Worm (Caenorhabditis elegans) whole organism, mixed stage, embryonic: Measurements from ENCODE around the gene C02F5.12.

ENCODE experiments used
- ceh-43 ChIP-seq: fragments of 200-800 bp; sonication (Bioruptor generic); optimal IDR thresholded peaks from 2 replicates; lab custom pipeline; 2018; ENCODE audit warnings: mild to moderate bottlenecking, missing genetic modification characterization, moderate library complexity, missing compliant biosample characterization
- drap-1 ChIP-seq: fragments of 200-800 bp; sonication (Bioruptor generic); optimal IDR thresholded peaks from 3 replicates; lab custom pipeline; 2018; ENCODE audit warnings: mild to moderate bottlenecking, missing genetic modification characterization, missing compliant biosample characterization
- elt-1 ChIP-seq: sonication (generic microtip); optimal IDR thresholded peaks from 2 replicates; lab custom pipeline; 2017; ENCODE audit warnings: missing genetic modification characterization, mild to moderate bottlenecking, missing compliant biosample characterization, antibody characterized with exemption, moderate library complexity, borderline replicate concordance; ENCODE audit not compliant: insufficient read depth
- elt-3 ChIP-seq: fragments of 150-350 bp; optimal IDR thresholded peaks from 2 replicates; lab custom pipeline; 2014; ENCODE audit warnings: missing biosample characterization, missing genetic modification characterization
- lin-13 ChIP-seq: fragments of 150-350 bp; optimal IDR thresholded peaks from 2 replicates; lab custom pipeline; 2014; ENCODE audit warnings: missing biosample characterization, missing genetic modification characterization
- mab-5 ChIP-seq: fragments of 150-350 bp; optimal IDR thresholded peaks from 2 replicates; lab custom pipeline; 2014; ENCODE audit warnings: missing biosample characterization, missing genetic modification characterization
- mls-2 ChIP-seq: sonication (generic microtip); optimal IDR thresholded peaks from 2 replicates; lab custom pipeline; 2016; ENCODE audit warnings: mild to moderate bottlenecking, missing genetic modification characterization, moderate library complexity, missing compliant biosample characterization
- nhr-12 ChIP-seq: fragments of 150-350 bp; optimal IDR thresholded peaks from 2 replicates; lab custom pipeline; 2014; ENCODE audit warnings: missing biosample characterization, missing genetic modification characterization
- nhr-237 ChIP-seq: fragments of 150-350 bp; optimal IDR thresholded peaks from 2 replicates; lab custom pipeline; 2014; ENCODE audit warnings: missing biosample characterization, missing genetic modification characterization
- nhr-28 ChIP-seq: fragments of 150-350 bp; optimal IDR thresholded peaks from 2 replicates; lab custom pipeline; 2014; ENCODE audit warnings: missing biosample characterization, missing genetic modification characterization
- nhr-76 ChIP-seq: sonication (generic microtip); optimal IDR thresholded peaks from 2 replicates; lab custom pipeline; 2017; ENCODE audit warnings: missing biosample characterization, missing genetic modification characterization
- snpc-4 ChIP-seq: fragments of 150-350 bp; optimal IDR thresholded peaks from 2 replicates; lab custom pipeline; 2014; ENCODE audit warnings: missing biosample characterization, missing genetic modification characterization
- sptf-1 ChIP-seq: sonication (generic microtip); optimal IDR thresholded peaks from 2 replicates; lab custom pipeline; 2017; ENCODE audit warnings: mild to moderate bottlenecking, missing genetic modification characterization, moderate library complexity, missing compliant biosample characterization
- unc-62 ChIP-seq: fragments of 150-350 bp; optimal IDR thresholded peaks from 2 replicates; lab custom pipeline; 2014; ENCODE audit warnings: missing biosample characterization, missing genetic modification reagents, missing genetic modification characterization

ce11 chrIII:8229480-8229879, 13.3 kb downstream of the C02F5.12 start:
- TF ChIP-seq drap-1 (GFP tag; lab: Kevin White, UChicago) (no peak), nhr-28 (no peak), nhr-12 (no peak), nhr-237 (tag; lab: Kevin White, UChicago) (no peak), nhr-76 (no peak), lin-13 (no peak), mls-2 (tag; lab: Kevin White, UChicago) (no peak), elt-3 (no peak), unc-62 (GFP tag; lab: Kevin White, UChicago) (no peak), elt-1 (tag; lab: Kevin White, UChicago) (no peak), snpc-4 (no peak), ceh-43 (no peak), mab-5 (tag; lab: Kevin White, UChicago) (no peak), sptf-1 (no peak)
